Worm (Caenorhabditis elegans) whole organism, L4 larva: ENCODE results near the gene W04D12.1.

Experiments
- T26A8.4 ChIP-seq: fragments of 200-800 bp; sonication (Bioruptor generic); IDR thresholded peaks from 2 replicates; pipeline ENCODE4 v1.3.6; 2022; ENCODE audit warnings: missing genetic modification characterization, missing compliant biosample characterization
- Y75B8A.6 ChIP-seq: fragments of 200-800 bp; sonication (Bioruptor generic); IDR thresholded peaks from 2 replicates; pipeline ENCODE4 v1.3.6; 2022; ENCODE audit warnings: missing genetic modification reagents, missing genetic modification characterization, missing compliant biosample characterization
- ZK337.2 ChIP-seq: fragments of 200-800 bp; sonication (Bioruptor generic); IDR thresholded peaks from 2 replicates; pipeline ENCODE4 v1.3.6; 2022; ENCODE audit warnings: missing genetic modification reagents, missing genetic modification characterization, missing compliant biosample characterization
- ZK546.5 ChIP-seq, 2 experiments: sonication (generic microtip); optimal IDR thresholded peaks; 2 replicates each; lab custom pipeline; 2017; ENCODE audit warnings: missing biosample characterization in 2 of 2, missing genetic modification characterization in 2 of 2
- aha-1 ChIP-seq: fragments of 150-350 bp; peaks from one replicate; lab custom pipeline; 2014; ENCODE audit warnings: missing biosample characterization, missing genetic modification characterization
- aly-2 ChIP-seq: sonication (generic microtip); optimal IDR thresholded peaks from 2 replicates; lab custom pipeline; 2018; ENCODE audit warnings: missing biosample characterization, missing genetic modification characterization
- attf-4 ChIP-seq: sonication (generic microtip); optimal IDR thresholded peaks from 3 replicates; lab custom pipeline; 2017; ENCODE audit warnings: missing biosample characterization, missing genetic modification characterization
- ceh-20 ChIP-seq: fragments of 200-800 bp; sonication (Bioruptor generic); IDR thresholded peaks from 2 replicates; pipeline ENCODE4 v1.3.6; 2022; ENCODE audit warnings: missing genetic modification reagents, missing genetic modification characterization, missing compliant biosample characterization
- ceh-32 ChIP-seq: sonication (generic microtip); optimal IDR thresholded peaks from 2 replicates; lab custom pipeline; 2016; ENCODE audit warnings: mild to moderate bottlenecking, missing genetic modification characterization, missing compliant biosample characterization; ENCODE audit not compliant: poor library complexity
- ceh-44 ChIP-seq: fragments of 200-800 bp; sonication (Bioruptor generic); IDR thresholded peaks from 2 replicates; pipeline ENCODE4 v1.3.6; 2022; ENCODE audit warnings: missing genetic modification reagents, missing genetic modification characterization, missing compliant biosample characterization
- daf-16 ChIP-seq, 3 experiments: sonication (generic microtip); optimal IDR thresholded peaks; 2 replicates each; lab custom pipeline; 2016 to 2017; ENCODE audit warnings: missing genetic modification characterization in 3 of 3, missing genetic modification reagents in 3 of 3, mild to moderate bottlenecking in 2 of 3, missing compliant biosample characterization in 2 of 3, missing biosample characterization in 1 of 3, moderate library complexity in 1 of 3
- dmd-6 ChIP-seq: fragments of 200-800 bp; sonication (Bioruptor generic); IDR thresholded peaks from 2 replicates; pipeline ENCODE4 v1.3.6; 2022; ENCODE audit warnings: missing genetic modification reagents, missing genetic modification characterization, missing compliant biosample characterization
- dve-1 ChIP-seq: sonication (generic microtip); optimal IDR thresholded peaks from 2 replicates; lab custom pipeline; 2017; ENCODE audit warnings: antibody characterized with exemption, mild to moderate bottlenecking, missing genetic modification characterization, missing compliant biosample characterization; ENCODE audit not compliant: insufficient read depth
- fkh-10 ChIP-seq: fragments of 150-350 bp; optimal IDR thresholded peaks from 2 replicates; lab custom pipeline; 2014; ENCODE audit warnings: missing biosample characterization, missing genetic modification reagents, missing genetic modification characterization
- hlh-11 ChIP-seq: fragments of 200-800 bp; sonication (Bioruptor generic); optimal IDR thresholded peaks from 2 replicates; lab custom pipeline; 2018; ENCODE audit warnings: mild to moderate bottlenecking, missing genetic modification characterization, missing compliant biosample characterization
- hlh-30 ChIP-seq: sonication (generic microtip); optimal IDR thresholded peaks from 2 replicates; lab custom pipeline; 2017; ENCODE audit warnings: antibody characterized with exemption, mild to moderate bottlenecking, missing genetic modification characterization, missing compliant biosample characterization; ENCODE audit not compliant: insufficient read depth
- hmg-1.1 ChIP-seq: fragments of 200-800 bp; sonication (Bioruptor generic); IDR thresholded peaks from 2 replicates; pipeline ENCODE4 v1.3.6; 2022; ENCODE audit warnings: missing genetic modification reagents, missing genetic modification characterization, missing compliant biosample characterization
- lim-7 ChIP-seq: fragments of 200-800 bp; sonication (Bioruptor generic); IDR thresholded peaks from 2 replicates; pipeline ENCODE4 v1.3.6; 2022; ENCODE audit warnings: missing genetic modification characterization, missing compliant biosample characterization
- lin-29 ChIP-seq: fragments of 200-800 bp; sonication (Bioruptor generic); IDR thresholded peaks from 2 replicates; pipeline ENCODE4 v1.3.6; 2022; ENCODE audit warnings: missing genetic modification reagents, missing genetic modification characterization, missing compliant biosample characterization
- lin-39 ChIP-seq: fragments of 150-350 bp; optimal IDR thresholded peaks from 2 replicates; lab custom pipeline; 2014; ENCODE audit warnings: missing biosample characterization, missing genetic modification reagents, missing genetic modification characterization
- mdl-1 ChIP-seq, 2 experiments: fragments of 150-350 bp in 1 of 2; sonication (generic microtip) in 1 of 2; optimal IDR thresholded peaks; 2 replicates each; lab custom pipeline; 2014 to 2017; ENCODE audit warnings: missing biosample characterization in 2 of 2, missing genetic modification characterization in 2 of 2
- nhr-237 ChIP-seq: sonication (generic microtip); optimal IDR thresholded peaks from 2 replicates; lab custom pipeline; 2017; ENCODE audit warnings: missing biosample characterization, missing genetic modification characterization
- nhr-25 ChIP-seq: sonication (generic microtip); optimal IDR thresholded peaks from 2 replicates; lab custom pipeline; 2017; ENCODE audit warnings: missing genetic modification characterization, mild to moderate bottlenecking, missing compliant biosample characterization, antibody characterized with exemption, moderate library complexity, borderline replicate concordance; ENCODE audit not compliant: insufficient read depth
- nhr-28 ChIP-seq: fragments of 150-350 bp; optimal IDR thresholded peaks from 2 replicates; lab custom pipeline; 2014; ENCODE audit warnings: missing biosample characterization, missing genetic modification characterization
- nhr-41 ChIP-seq: fragments of 200-800 bp; sonication (Bioruptor generic); IDR thresholded peaks from 2 replicates; pipeline ENCODE4 v1.3.6; 2022; ENCODE audit warnings: missing genetic modification reagents, missing genetic modification characterization, missing compliant biosample characterization
- nhr-42 ChIP-seq: fragments of 200-800 bp; sonication (Bioruptor generic); IDR thresholded peaks from 2 replicates; pipeline ENCODE4 v1.3.6; 2022; ENCODE audit warnings: missing genetic modification characterization, missing compliant biosample characterization
- nhr-6 ChIP-seq: fragments of 150-350 bp; optimal IDR thresholded peaks from 2 replicates; lab custom pipeline; 2014; ENCODE audit warnings: missing biosample characterization, missing genetic modification characterization
- nhr-76 ChIP-seq: fragments of 150-350 bp; optimal IDR thresholded peaks from 2 replicates; lab custom pipeline; 2014; ENCODE audit warnings: missing biosample characterization, missing genetic modification characterization
- nhr-77 ChIP-seq: fragments of 150-350 bp; optimal IDR thresholded peaks from 2 replicates; lab custom pipeline; 2014; ENCODE audit warnings: missing biosample characterization, missing genetic modification characterization
- php-3 ChIP-seq: fragments of 200-800 bp; sonication (Bioruptor generic); IDR thresholded peaks from 2 replicates; pipeline ENCODE4 v1.3.6; 2022; ENCODE audit warnings: missing genetic modification reagents, missing genetic modification characterization, missing compliant biosample characterization
- pqm-1 ChIP-seq: sonication (generic microtip); optimal IDR thresholded peaks from 2 replicates; lab custom pipeline; 2017; ENCODE audit warnings: missing biosample characterization, missing genetic modification characterization
- saeg-2 ChIP-seq: fragments of 200-800 bp; sonication (Bioruptor generic); IDR thresholded peaks from 2 replicates; pipeline ENCODE4 v1.3.6; 2022; ENCODE audit warnings: missing genetic modification reagents, missing genetic modification characterization, missing compliant biosample characterization
- skn-1 ChIP-seq: fragments of 150-350 bp; optimal IDR thresholded peaks from 2 replicates; lab custom pipeline; 2014; ENCODE audit warnings: missing biosample characterization, missing genetic modification characterization
- snpc-1.2 ChIP-seq: fragments of 200-800 bp; sonication (Bioruptor generic); IDR thresholded peaks from 2 replicates; pipeline ENCODE4 v1.3.6; 2022; ENCODE audit warnings: missing genetic modification reagents, missing genetic modification characterization, missing compliant biosample characterization
- snpc-4 ChIP-seq: fragments of 150-350 bp; optimal IDR thresholded peaks from 2 replicates; lab custom pipeline; 2014; ENCODE audit warnings: missing biosample characterization, missing genetic modification characterization
- spr-3 ChIP-seq: fragments of 200-800 bp; sonication (Bioruptor generic); optimal IDR thresholded peaks from 2 replicates; lab custom pipeline; 2018; ENCODE audit warnings: mild to moderate bottlenecking, missing genetic modification characterization, missing compliant biosample characterization
- tag-97 ChIP-seq: fragments of 200-800 bp; sonication (Bioruptor generic); IDR thresholded peaks from 2 replicates; pipeline ENCODE4 v1.3.6; 2022; ENCODE audit warnings: missing genetic modification characterization, missing compliant biosample characterization
- tra-1 ChIP-seq: fragments of 200-800 bp; sonication (Bioruptor generic); IDR thresholded peaks from 2 replicates; pipeline ENCODE4 v1.3.6; 2022; ENCODE audit warnings: missing genetic modification reagents, missing genetic modification characterization, missing compliant biosample characterization
- unc-130 ChIP-seq: sonication (generic microtip); optimal IDR thresholded peaks from 2 replicates; lab custom pipeline; 2016; ENCODE audit warnings: missing genetic modification reagents, missing genetic modification characterization, missing compliant biosample characterization
- unc-39 ChIP-seq: sonication (generic microtip); optimal IDR thresholded peaks from 2 replicates; lab custom pipeline; 2017; ENCODE audit warnings: missing biosample characterization, missing genetic modification characterization
- unc-62 ChIP-seq, 3 experiments: fragments of 150-350 bp in 1 of 3; sonication (generic microtip); optimal IDR thresholded peaks in 2 of 3; peaks in 1 of 3; 1 replicate in 1 of 3; 2 replicates in 2 of 3; lab custom pipeline; 2014 to 2017; ENCODE audit warnings: missing biosample characterization in 3 of 3, missing genetic modification characterization in 3 of 3, missing genetic modification reagents in 3 of 3, missing genotype in 1 of 3
- zfp-3 ChIP-seq: fragments of 200-800 bp; sonication (Bioruptor generic); conservative IDR thresholded peaks from 2 replicates; pipeline ENCODE4 v1.3.6; 2022; ENCODE audit warnings: missing genetic modification reagents, missing genetic modification characterization, missing compliant biosample characterization

The W04D12.1 gene

DNA sequence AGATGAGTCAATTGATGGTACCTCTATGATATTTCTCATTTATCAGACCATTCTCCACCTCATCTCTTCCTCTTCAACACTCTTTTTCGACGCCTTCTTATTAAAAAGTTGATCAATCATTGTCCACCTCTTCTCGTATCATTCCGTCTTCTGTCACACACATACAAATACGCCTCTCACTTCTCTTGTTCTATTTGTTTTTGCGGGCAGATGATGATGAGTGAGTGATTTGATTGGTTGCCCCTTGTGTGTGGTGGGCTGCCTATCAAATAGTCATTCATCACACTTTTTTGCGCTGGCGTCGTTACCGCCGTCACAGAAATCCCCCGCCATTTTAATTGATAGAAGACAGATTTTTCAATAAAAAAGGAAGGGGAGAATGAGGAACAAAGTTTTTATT, 24.1 kb upstream of the W04D12.1 start (continued):
- TF ChIP-seq aha-1 (peak; percentile 9), nhr-42 (GFP tag; lab: Robert Waterston, UW) (no peak), fkh-10 (GFP tag; lab: Kevin White, UChicago) (no peak), unc-39 (tag; lab: Kevin White, UChicago) (no peak), nhr-77 (tag; lab: Kevin White, UChicago) (no peak), lin-39 (tag; lab: Kevin White, UChicago) (no peak), nhr-41 (GFP tag; lab: Robert Waterston, UW) (no peak), nhr-237 (tag; lab: Kevin White, UChicago) (no peak), ceh-44 (no peak), ceh-32 (no peak), tag-97 (GFP tag; lab: Robert Waterston, UW) (no peak), T26A8.4 (GFP tag; lab: Robert Waterston, UW) (no peak), hmg-1.1 (GFP tag; lab: Robert Waterston, UW) (no peak), aly-2 (tag; lab: Kevin White, UChicago) (no peak), mdl-1 (tag; optimal IDR thresholded peaks at IDR 0.05; lab: Kevin White, UChicago) (peak in 1 of 2 experiments; percentile 25), spr-3 (GFP tag; lab: Kevin White, UChicago) (no peak), unc-62 (GFP tag; optimal IDR thresholded peaks at IDR 0.05 in 1 of 2; lab: Kevin White, UChicago) (peak in 1 of 2 experiments; percentile 60), unc-62 (tag; optimal IDR thresholded peaks at IDR 0.05; lab: Kevin White, UChicago) (no peak), snpc-1.2 (GFP tag; lab: Robert Waterston, UW) (no peak), dve-1 (tag; lab: Kevin White, UChicago) (peak; percentile 17), nhr-25 (tag; lab: Kevin White, UChicago) (no peak), dmd-6 (GFP tag; lab: Robert Waterston, UW) (peak; percentile 45), snpc-4 (tag; lab: Kevin White, UChicago) (no peak)

DNA sequence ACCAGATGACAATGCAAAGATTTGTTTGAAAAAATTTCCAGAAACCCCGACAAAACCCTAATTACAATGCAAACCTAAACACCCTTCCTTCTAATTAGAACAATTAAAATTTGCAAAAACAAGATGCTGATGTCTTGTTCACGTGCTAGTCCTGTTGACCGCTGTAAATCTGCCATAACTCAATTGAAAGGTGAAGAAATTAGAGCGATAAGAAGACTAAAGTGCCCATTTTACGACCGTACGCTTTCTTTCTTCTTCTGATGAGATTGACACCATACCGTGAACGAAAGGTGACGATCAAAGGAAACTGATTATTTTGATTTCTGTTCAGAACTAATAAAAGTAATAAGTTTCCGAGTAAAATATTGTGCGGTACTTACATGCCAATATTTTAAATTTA, 23.2 kb upstream of the W04D12.1 start:
- no peak for TF ChIP-seq lin-29
- peak; percentile 32 for TF ChIP-seq nhr-28
- peak; percentile 92 for TF ChIP-seq dmd-6 (GFP tag; lab: Robert Waterston, UW)
- TF ChIP-seq lim-7 (GFP tag; lab: Robert Waterston, UW) = no peak
- no peak for TF ChIP-seq nhr-77 (tag; lab: Kevin White, UChicago)
- TF ChIP-seq Y75B8A.6 = no peak
- TF ChIP-seq ZK337.2 (GFP tag; lab: Robert Waterston, UW) = no peak
- no peak for TF ChIP-seq zfp-3 (GFP tag; lab: Robert Waterston, UW)
- TF ChIP-seq ZK546.5 (tag; optimal IDR thresholded peaks at IDR 0.05; lab: Kevin White, UChicago) = no peak
- TF ChIP-seq ceh-20 = peak; percentile 95
- no peak for TF ChIP-seq daf-16 (GFP tag; optimal IDR thresholded peaks at IDR 0.05; lab: Kevin White, UChicago)
- peak; percentile 28 for TF ChIP-seq daf-16 (tag; optimal IDR thresholded peaks at IDR 0.05; lab: Kevin White, UChicago)
- peak; percentile 9 for TF ChIP-seq hlh-30 (tag; lab: Kevin White, UChicago)
- TF ChIP-seq T26A8.4 (GFP tag; lab: Robert Waterston, UW) = no peak
- no peak for TF ChIP-seq nhr-42 (GFP tag; lab: Robert Waterston, UW)
- TF ChIP-seq dve-1 (tag; lab: Kevin White, UChicago) = peak; percentile 49
- TF ChIP-seq unc-62 (GFP tag; optimal IDR thresholded peaks at IDR 0.05 in 1 of 2; lab: Kevin White, UChicago) = peak in 1 of 2 experiments; percentile 22
- no peak for TF ChIP-seq unc-62 (tag; optimal IDR thresholded peaks at IDR 0.05; lab: Kevin White, UChicago)
- TF ChIP-seq aly-2 (tag; lab: Kevin White, UChicago) = no peak
- TF ChIP-seq nhr-6 = no peak
- TF ChIP-seq hmg-1.1 (GFP tag; lab: Robert Waterston, UW) = no peak
- TF ChIP-seq saeg-2 (GFP tag; lab: Robert Waterston, UW) = no peak
- TF ChIP-seq nhr-76 (tag; lab: Kevin White, UChicago) = no peak
- peak; percentile 61 for TF ChIP-seq hlh-11 (tag; lab: Kevin White, UChicago)
- TF ChIP-seq pqm-1 = no peak
- TF ChIP-seq unc-130 = no peak
- TF ChIP-seq php-3 (GFP tag; lab: Robert Waterston, UW) = peak; percentile 99
- no peak for TF ChIP-seq skn-1 (tag; lab: Kevin White, UChicago)
- TF ChIP-seq attf-4 (tag; lab: Kevin White, UChicago) = no peak
- peak; percentile 96 for TF ChIP-seq tra-1 (GFP tag; lab: Robert Waterston, UW)
